Worm (Caenorhabditis elegans) whole organism, L4 larva: ENCODE results near the gene ssna-1.

Experiments used
- F26F4.8 ChIP-seq: fragments of 200-800 bp; sonication (Bioruptor generic); conservative IDR thresholded peaks from 2 replicates; pipeline ENCODE4 v1.3.6; 2022; ENCODE audit warnings: missing genetic modification characterization, missing compliant biosample characterization
- F37D6.2 ChIP-seq: sonication (generic microtip); optimal IDR thresholded peaks from 2 replicates; lab custom pipeline; 2016; ENCODE audit warnings: mild to moderate bottlenecking, missing genetic modification characterization, missing compliant biosample characterization
- T20F7.1 ChIP-seq: fragments of 200-800 bp; sonication (Bioruptor generic); optimal IDR thresholded peaks from 2 replicates; lab custom pipeline; 2018; ENCODE audit warnings: mild to moderate bottlenecking, missing genetic modification characterization, missing compliant biosample characterization
- T26A8.4 ChIP-seq: fragments of 200-800 bp; sonication (Bioruptor generic); IDR thresholded peaks from 2 replicates; pipeline ENCODE4 v1.3.6; 2022; ENCODE audit warnings: missing genetic modification characterization, missing compliant biosample characterization
- Y105C5A.15 ChIP-seq: fragments of 200-800 bp; sonication (Bioruptor generic); IDR thresholded peaks from 2 replicates; pipeline ENCODE4 v1.3.6; 2022; ENCODE audit warnings: missing genetic modification characterization, missing compliant biosample characterization
- ZK337.2 ChIP-seq: fragments of 200-800 bp; sonication (Bioruptor generic); IDR thresholded peaks from 2 replicates; pipeline ENCODE4 v1.3.6; 2022; ENCODE audit warnings: missing genetic modification reagents, missing genetic modification characterization, missing compliant biosample characterization
- ZK546.5 ChIP-seq, 2 experiments: sonication (generic microtip); optimal IDR thresholded peaks; 2 replicates each; lab custom pipeline; 2017; ENCODE audit warnings: missing biosample characterization in 2 of 2, missing genetic modification characterization in 2 of 2
- aha-1 ChIP-seq: fragments of 150-350 bp; peaks from one replicate; lab custom pipeline; 2014; ENCODE audit warnings: missing biosample characterization, missing genetic modification characterization
- aly-2 ChIP-seq: sonication (generic microtip); optimal IDR thresholded peaks from 2 replicates; lab custom pipeline; 2018; ENCODE audit warnings: missing biosample characterization, missing genetic modification characterization
- arid-1 ChIP-seq: fragments of 200-800 bp; sonication (Bioruptor generic); conservative IDR thresholded peaks from 2 replicates; pipeline ENCODE4 v1.3.6; 2022; ENCODE audit warnings: missing genetic modification reagents, missing genetic modification characterization, missing compliant biosample characterization
- attf-4 ChIP-seq: sonication (generic microtip); optimal IDR thresholded peaks from 3 replicates; lab custom pipeline; 2017; ENCODE audit warnings: missing biosample characterization, missing genetic modification characterization
- ceh-28 ChIP-seq: fragments of 150-350 bp; optimal IDR thresholded peaks from 2 replicates; lab custom pipeline; 2014; ENCODE audit warnings: missing biosample characterization, missing genetic modification reagents, missing genetic modification characterization
- ceh-62 ChIP-seq: sonication (generic microtip); optimal IDR thresholded peaks from 2 replicates; lab custom pipeline; 2017; ENCODE audit warnings: missing biosample characterization, missing genetic modification characterization
- ceh-82 ChIP-seq: sonication (generic microtip); optimal IDR thresholded peaks from 2 replicates; lab custom pipeline; 2017; ENCODE audit warnings: missing biosample characterization, missing genetic modification characterization
- ces-1 ChIP-seq: fragments of 150-350 bp; sonication (generic microtip); optimal IDR thresholded peaks from 4 replicates; lab custom pipeline; 2014; ENCODE audit warnings: missing biosample characterization, missing genetic modification reagents, missing genetic modification characterization
- cey-2 ChIP-seq: sonication (generic microtip); optimal IDR thresholded peaks from 3 replicates; lab custom pipeline; 2017; ENCODE audit warnings: missing genetic modification characterization, mild to moderate bottlenecking, missing compliant biosample characterization, antibody characterized with exemption, borderline replicate concordance; ENCODE audit not compliant: insufficient read depth
- ctbp-1 ChIP-seq: fragments of 200-800 bp; sonication (Bioruptor generic); IDR thresholded peaks from 2 replicates; pipeline ENCODE4 v1.3.6; 2022; ENCODE audit warnings: missing genetic modification reagents, missing genetic modification characterization, missing compliant biosample characterization
- daf-19 ChIP-seq: fragments of 200-800 bp; sonication (Bioruptor generic); conservative IDR thresholded peaks from 2 replicates; pipeline ENCODE4 v1.3.6; 2022; ENCODE audit warnings: missing genetic modification characterization, missing compliant biosample characterization
- daf-8 ChIP-seq: fragments of 200-800 bp; sonication (Bioruptor generic); IDR thresholded peaks from 2 replicates; pipeline ENCODE4 v1.3.6; 2022; ENCODE audit warnings: missing genetic modification characterization, missing compliant biosample characterization
- dpl-1 ChIP-seq: fragments of 150-350 bp; optimal IDR thresholded peaks from 2 replicates; lab custom pipeline; 2014; ENCODE audit warnings: missing biosample characterization, missing genetic modification reagents, missing genetic modification characterization
- fkh-10 ChIP-seq: fragments of 150-350 bp; optimal IDR thresholded peaks from 2 replicates; lab custom pipeline; 2014; ENCODE audit warnings: missing biosample characterization, missing genetic modification reagents, missing genetic modification characterization
- fos-1 ChIP-seq: fragments of 150-350 bp; optimal IDR thresholded peaks from 2 replicates; lab custom pipeline; 2014; ENCODE audit warnings: missing biosample characterization, missing genetic modification characterization
- hif-1 ChIP-seq, 2 experiments: sonication (generic microtip); optimal IDR thresholded peaks; 2 replicates each; lab custom pipeline; 2016 to 2017; ENCODE audit warnings: missing compliant biosample characterization in 2 of 2, missing genetic modification characterization in 2 of 2, missing genetic modification reagents in 2 of 2, missing genotype in 2 of 2, mild to moderate bottlenecking in 1 of 2
- hlh-11 ChIP-seq: fragments of 200-800 bp; sonication (Bioruptor generic); optimal IDR thresholded peaks from 2 replicates; lab custom pipeline; 2018; ENCODE audit warnings: mild to moderate bottlenecking, missing genetic modification characterization, missing compliant biosample characterization
- lin-15B ChIP-seq: fragments of 150-350 bp; sonication (generic microtip); optimal IDR thresholded peaks from 3 replicates; lab custom pipeline; 2014; ENCODE audit warnings: missing biosample characterization, missing genetic modification characterization
- lir-3 ChIP-seq: sonication (generic microtip); optimal IDR thresholded peaks from 2 replicates; lab custom pipeline; 2016; ENCODE audit warnings: mild to moderate bottlenecking, missing genetic modification characterization, missing compliant biosample characterization
- madf-5 ChIP-seq, 2 experiments: fragments of 200-800 bp; sonication (Bioruptor generic); IDR thresholded peaks; 2 replicates each; pipeline ENCODE4 v1.3.6; 2022; ENCODE audit warnings: missing compliant biosample characterization in 2 of 2, missing genetic modification characterization in 2 of 2
- madf-9 ChIP-seq: fragments of 200-800 bp; sonication (Bioruptor generic); conservative IDR thresholded peaks from 2 replicates; pipeline ENCODE4 v1.3.6; 2022; ENCODE audit warnings: missing genetic modification reagents, missing genetic modification characterization, missing compliant biosample characterization
- mdl-1 ChIP-seq, 2 experiments: fragments of 150-350 bp in 1 of 2; sonication (generic microtip) in 1 of 2; optimal IDR thresholded peaks; 2 replicates each; lab custom pipeline; 2014 to 2017; ENCODE audit warnings: missing biosample characterization in 2 of 2, missing genetic modification characterization in 2 of 2
- mes-2 ChIP-seq: sonication (generic microtip); optimal IDR thresholded peaks from 2 replicates; lab custom pipeline; 2016; ENCODE audit warnings: missing genotype, mild to moderate bottlenecking, missing genetic modification characterization, missing compliant biosample characterization; ENCODE audit not compliant: poor library complexity, severe bottlenecking
- mxl-3 ChIP-seq: fragments of 200-800 bp; sonication (Bioruptor generic); optimal IDR thresholded peaks from 2 replicates; lab custom pipeline; 2018; ENCODE audit warnings: mild to moderate bottlenecking, missing genetic modification characterization, missing compliant biosample characterization
- nhr-10 ChIP-seq: fragments of 150-350 bp; optimal IDR thresholded peaks from 2 replicates; lab custom pipeline; 2014; ENCODE audit warnings: missing biosample characterization, missing genetic modification characterization
- nhr-102 ChIP-seq: sonication (generic microtip); optimal IDR thresholded peaks from 2 replicates; lab custom pipeline; 2016; ENCODE audit warnings: mild to moderate bottlenecking, missing genetic modification characterization, moderate library complexity, missing compliant biosample characterization
- nhr-111 ChIP-seq: fragments of 200-800 bp; sonication (Bioruptor generic); optimal IDR thresholded peaks from 2 replicates; lab custom pipeline; 2018; ENCODE audit warnings: mild to moderate bottlenecking, missing genetic modification characterization, missing compliant biosample characterization
- nhr-237 ChIP-seq: sonication (generic microtip); optimal IDR thresholded peaks from 2 replicates; lab custom pipeline; 2017; ENCODE audit warnings: missing biosample characterization, missing genetic modification characterization
- nhr-25 ChIP-seq: sonication (generic microtip); optimal IDR thresholded peaks from 2 replicates; lab custom pipeline; 2017; ENCODE audit warnings: missing genetic modification characterization, mild to moderate bottlenecking, missing compliant biosample characterization, antibody characterized with exemption, moderate library complexity, borderline replicate concordance; ENCODE audit not compliant: insufficient read depth
- nhr-41 ChIP-seq: fragments of 200-800 bp; sonication (Bioruptor generic); IDR thresholded peaks from 2 replicates; pipeline ENCODE4 v1.3.6; 2022; ENCODE audit warnings: missing genetic modification reagents, missing genetic modification characterization, missing compliant biosample characterization
- nhr-48 ChIP-seq: sonication (generic microtip); optimal IDR thresholded peaks from 2 replicates; lab custom pipeline; 2016; ENCODE audit warnings: mild to moderate bottlenecking, missing genetic modification characterization, missing compliant biosample characterization
- nhr-6 ChIP-seq: fragments of 150-350 bp; optimal IDR thresholded peaks from 2 replicates; lab custom pipeline; 2014; ENCODE audit warnings: missing biosample characterization, missing genetic modification characterization
- nhr-76 ChIP-seq: fragments of 150-350 bp; optimal IDR thresholded peaks from 2 replicates; lab custom pipeline; 2014; ENCODE audit warnings: missing biosample characterization, missing genetic modification characterization
- nhr-77 ChIP-seq: fragments of 150-350 bp; optimal IDR thresholded peaks from 2 replicates; lab custom pipeline; 2014; ENCODE audit warnings: missing biosample characterization, missing genetic modification characterization
- rbr-2 ChIP-seq: sonication (generic microtip); optimal IDR thresholded peaks from 2 replicates; lab custom pipeline; 2016; ENCODE audit warnings: missing genotype, missing genetic modification characterization, missing compliant biosample characterization
- saeg-2 ChIP-seq: fragments of 200-800 bp; sonication (Bioruptor generic); IDR thresholded peaks from 2 replicates; pipeline ENCODE4 v1.3.6; 2022; ENCODE audit warnings: missing genetic modification reagents, missing genetic modification characterization, missing compliant biosample characterization
- set-16 ChIP-seq: fragments of 200-800 bp; sonication (Bioruptor generic); IDR thresholded peaks from 2 replicates; pipeline ENCODE4 v1.3.6; 2022; ENCODE audit warnings: missing genetic modification reagents, missing genetic modification characterization, missing compliant biosample characterization
- spr-1 ChIP-seq: sonication (generic microtip); optimal IDR thresholded peaks from 2 replicates; lab custom pipeline; 2016; ENCODE audit warnings: mild to moderate bottlenecking, missing genetic modification characterization, missing compliant biosample characterization
- spr-3 ChIP-seq: fragments of 200-800 bp; sonication (Bioruptor generic); optimal IDR thresholded peaks from 2 replicates; lab custom pipeline; 2018; ENCODE audit warnings: mild to moderate bottlenecking, missing genetic modification characterization, missing compliant biosample characterization
- tra-1 ChIP-seq: fragments of 200-800 bp; sonication (Bioruptor generic); IDR thresholded peaks from 2 replicates; pipeline ENCODE4 v1.3.6; 2022; ENCODE audit warnings: missing genetic modification reagents, missing genetic modification characterization, missing compliant biosample characterization
- unc-39 ChIP-seq: sonication (generic microtip); optimal IDR thresholded peaks from 2 replicates; lab custom pipeline; 2017; ENCODE audit warnings: missing biosample characterization, missing genetic modification characterization
- vab-7 ChIP-seq: fragments of 200-800 bp; sonication (Bioruptor generic); IDR thresholded peaks from 2 replicates; pipeline ENCODE4 v1.3.6; 2022; ENCODE audit warnings: missing genetic modification reagents, missing genetic modification characterization, missing compliant biosample characterization
- zag-1 ChIP-seq: fragments of 150-350 bp; optimal IDR thresholded peaks from 2 replicates; lab custom pipeline; 2014; ENCODE audit warnings: missing biosample characterization, missing genetic modification characterization
- zfp-2 ChIP-seq: sonication (generic microtip); optimal IDR thresholded peaks from 2 replicates; lab custom pipeline; 2016; ENCODE audit warnings: mild to moderate bottlenecking, missing genetic modification characterization, missing compliant biosample characterization
- zip-11 ChIP-seq: fragments of 200-800 bp; sonication (Bioruptor generic); IDR thresholded peaks from 2 replicates; pipeline ENCODE4 v1.3.6; 2022; ENCODE audit warnings: missing genetic modification characterization, missing compliant biosample characterization
- zip-2 ChIP-seq: fragments of 150-350 bp; optimal IDR thresholded peaks from 2 replicates; lab custom pipeline; 2014; ENCODE audit warnings: missing biosample characterization, missing genetic modification characterization

Gene ssna-1

ce11 chrIV:410420-410891 lies 22.6 kb downstream of the ssna-1 start, which contains the start of gene T07A9.12 (continued):
- TF ChIP-seq Y105C5A.15 (GFP tag; lab: Robert Waterston, UW) (no peak), cey-2 (tag; lab: Kevin White, UChicago) (no peak), ctbp-1 (GFP tag; lab: Robert Waterston, UW) (no peak), ceh-62 (no peak), fkh-10 (GFP tag; lab: Kevin White, UChicago) (peak; percentile 58), T20F7.1 (GFP tag; lab: Kevin White, UChicago) (peak; percentile 47), daf-8 (GFP tag; lab: Robert Waterston, UW) (no peak), saeg-2 (GFP tag; lab: Robert Waterston, UW) (no peak), rbr-2 (tag; lab: Kevin White, UChicago) (peak; percentile 67), spr-1 (tag; lab: Kevin White, UChicago) (no peak), T26A8.4 (GFP tag; lab: Robert Waterston, UW) (no peak), vab-7 (GFP tag; lab: Robert Waterston, UW) (no peak), fos-1 (tag; lab: Kevin White, UChicago) (no peak), attf-4 (tag; lab: Kevin White, UChicago) (no peak), F26F4.8 (no peak), mes-2 (peak; percentile 87), madf-5 (GFP tag; IDR thresholded peaks at IDR 0.05; lab: Robert Waterston, UW) (no peak), zip-2 (no peak), nhr-25 (tag; lab: Kevin White, UChicago) (no peak), nhr-237 (tag; lab: Kevin White, UChicago) (no peak), nhr-6 (tag; lab: Kevin White, UChicago) (peak; percentile 66), nhr-76 (no peak), zip-11 (GFP tag; lab: Robert Waterston, UW) (no peak), ZK337.2 (no peak), zag-1 (tag; lab: Kevin White, UChicago) (no peak), ceh-28 (tag; lab: Kevin White, UChicago) (no peak), nhr-77 (tag; lab: Kevin White, UChicago) (peak; percentile 28), unc-39 (tag; lab: Kevin White, UChicago) (no peak), nhr-10 (tag; lab: Kevin White, UChicago) (no peak), aha-1 (tag; lab: Kevin White, UChicago) (no peak), nhr-48 (peak; percentile 43), set-16 (GFP tag; lab: Robert Waterston, UW) (no peak), F37D6.2 (tag; lab: Kevin White, UChicago) (peak; percentile 12), ces-1 (no peak), nhr-102 (tag; lab: Kevin White, UChicago) (peak; percentile 4), arid-1 (GFP tag; lab: Robert Waterston, UW) (no peak), madf-9 (GFP tag; lab: Robert Waterston, UW) (no peak), spr-3 (no peak), hif-1 (tag; optimal IDR thresholded peaks at IDR 0.05; lab: Kevin White, UChicago) (peak in 1 of 2 experiments; percentile 78), ceh-82 (tag; lab: Kevin White, UChicago) (no peak), aly-2 (no peak), nhr-41 (GFP tag; lab: Robert Waterston, UW) (no peak), lin-15B (tag; lab: Kevin White, UChicago) (no peak), nhr-111 (GFP tag; lab: Kevin White, UChicago) (no peak), lir-3 (tag; lab: Kevin White, UChicago) (no peak), tra-1 (GFP tag; lab: Robert Waterston, UW) (no peak), mdl-1 (tag; optimal IDR thresholded peaks at IDR 0.05; lab: Kevin White, UChicago) (peak; percentile 38 to 48), daf-19 (GFP tag; lab: Robert Waterston, UW) (no peak), zfp-2 (tag; lab: Kevin White, UChicago) (no peak), hlh-11 (peak; percentile 80), ZK546.5 (tag; optimal IDR thresholded peaks at IDR 0.05; lab: Kevin White, UChicago) (no peak), mxl-3 (GFP tag; lab: Kevin White, UChicago) (no peak), dpl-1 (GFP tag; lab: Kevin White, UChicago) (peak; percentile 68)
